Fruit fly (Drosophila melanogaster): Measurements from ENCODE around the gene CG13014.

Gene CG13014

dm6 chrX:16610601-16611058, 23.0 kb downstream of the CG13014 start, which contains the start of gene mbt (continued):
- TF ChIP-seq kni (GFP tag; optimal IDR thresholded peaks at IDR 0.05) (no peak), CkIIα-i1 (GFP tag; IDR thresholded peaks at IDR 0.05) (no peak), twi (tag; optimal IDR thresholded peaks at IDR 0.05) (peak; percentile 4), CG18619 (GFP tag; optimal IDR thresholded peaks at IDR 0.05) (no peak), ERR (GFP tag; optimal IDR thresholded peaks at IDR 0.05) (peak; percentile 22), Pdp1 (GFP tag; optimal IDR thresholded peaks at IDR 0.05) (peak in 1 of 2 experiments; percentile 7), Elba2 (GFP tag; optimal IDR thresholded peaks at IDR 0.05) (peak; percentile 64), tio (GFP tag; optimal IDR thresholded peaks at IDR 0.05) (no peak), CoRest (tag; optimal IDR thresholded peaks at IDR 0.05) (no peak), CG6254 (GFP tag; optimal IDR thresholded peaks at IDR 0.05) (no peak), dpn (GFP tag; optimal IDR thresholded peaks at IDR 0.05) (peak in 1 of 2 experiments; percentile 23), Neu2 (GFP tag; optimal IDR thresholded peaks at IDR 0.05; ENCODE audit: borderline replicate concordance) (no peak), Adf1 (GFP tag; IDR thresholded peaks at IDR 0.05) (peak; percentile 43; the same call in 1 of the 2 replicates), CTCF (GFP tag; optimal IDR thresholded peaks at IDR 0.05) (peak; percentile 22), CG3838 (GFP tag; optimal IDR thresholded peaks at IDR 0.05) (no peak), CG6791 (GFP tag; IDR thresholded peaks at IDR 0.05; ENCODE audit: partially characterized antibody) (peak; percentile 93), CG11695 (GFP tag; IDR thresholded peaks at IDR 0.05) (no peak), Gsc (GFP tag; IDR thresholded peaks at IDR 0.05) (no peak), eyg (GFP tag; optimal IDR thresholded peaks at IDR 0.05) (no peak), BEAF-32 (GFP tag; optimal IDR thresholded peaks at IDR 0.05) (peak; percentile 97), Ravus (GFP tag; IDR thresholded peaks at IDR 0.05) (no peak), cas (GFP tag; IDR thresholded peaks at IDR 0.05) (no peak), CG14860 (GFP tag; IDR thresholded peaks at IDR 0.05; ENCODE audit: partially characterized antibody) (peak; percentile 82), mld (GFP tag; IDR thresholded peaks at IDR 0.05; ENCODE audit: partially characterized antibody) (peak; percentile 88), CG7271 (tag; optimal IDR thresholded peaks at IDR 0.05) (peak; percentile 8), eve (GFP tag; optimal IDR thresholded peaks at IDR 0.05) (no peak), Hmr (GFP tag; optimal IDR thresholded peaks at IDR 0.05) (no peak), MTF-1 (GFP tag; optimal IDR thresholded peaks at IDR 0.05; ENCODE audit: borderline replicate concordance) (no peak), HLH3B (GFP tag; IDR thresholded peaks at IDR 0.05) (no peak), wdn (GFP tag; IDR thresholded peaks at IDR 0.05) (no peak), Mes4 (GFP tag; optimal IDR thresholded peaks at IDR 0.05) (no peak), Chrac-16 (GFP tag; optimal IDR thresholded peaks at IDR 0.05) (no peak), p53 (GFP tag; optimal IDR thresholded peaks at IDR 0.05) (peak; percentile 58), otp (GFP tag; IDR thresholded peaks at IDR 0.05) (no peak), CG12391 (tag; optimal IDR thresholded peaks at IDR 0.05) (peak; percentile 28), CG1233 (GFP tag; optimal IDR thresholded peaks at IDR 0.05) (no peak), lmd (GFP tag; IDR thresholded peaks at IDR 0.05) (no peak), CHES-1-like (GFP tag; optimal IDR thresholded peaks at IDR 0.05) (peak; percentile 72), CG7839 (tag; optimal IDR thresholded peaks at IDR 0.05) (no peak), chinmo (GFP tag; IDR thresholded peaks at IDR 0.05; ENCODE audit: partially characterized antibody) (peak; percentile 76; the same call in 1 of the 4 replicates), corto (GFP tag; optimal IDR thresholded peaks at IDR 0.05) (no peak), NFAT (GFP tag; IDR thresholded peaks at IDR 0.05) (no peak), CG31365 (tag; optimal IDR thresholded peaks at IDR 0.05) (no peak), cwo (GFP tag; optimal IDR thresholded peaks at IDR 0.05) (no peak), Dip3 (GFP tag; optimal IDR thresholded peaks at IDR 0.05) (no peak), ase (GFP tag; IDR thresholded peaks at IDR 0.05) (no peak), mam (GFP tag; optimal IDR thresholded peaks at IDR 0.05) (peak; percentile 31), mirr (GFP tag; optimal IDR thresholded peaks at IDR 0.05) (no peak), odd (GFP tag; optimal IDR thresholded peaks at IDR 0.05) (no peak), CG15269 (tag; optimal IDR thresholded peaks at IDR 0.05) (no peak), chif (GFP tag; optimal IDR thresholded peaks at IDR 0.05) (no peak)

Measured in whole organism, embryonic.